Fruit fly (Drosophila melanogaster) whole organism, embryonic: Measurements from ENCODE around the gene aqz.
A peak's percentile ranks its signal among the peaks of the same experiment; 100 is the strongest.

Source experiments
- Aef1 ChIP-seq: fragments of 200-800 bp; sonication (Bioruptor generic); IDR thresholded peaks from 3 replicates; pipeline ENCODE4 v1.3.6; 2022; ENCODE audit warnings: missing biosample characterization, missing genetic modification characterization
- CG10543 ChIP-seq: fragments of 200-800 bp; sonication (Bioruptor generic); optimal IDR thresholded peaks from 3 replicates; lab custom pipeline; 2017; ENCODE audit warnings: missing biosample characterization, mild to moderate bottlenecking, missing genetic modification characterization, moderate library complexity
- CG11723 ChIP-seq: fragments of 200-800 bp; sonication (Bioruptor generic); optimal IDR thresholded peaks from 2 replicates; lab custom pipeline; 2017; ENCODE audit warnings: missing biosample characterization, mild to moderate bottlenecking, missing genetic modification characterization
- CG12071 ChIP-seq: fragments of 200-800 bp; sonication (Bioruptor generic); optimal IDR thresholded peaks from 3 replicates; lab custom pipeline; 2018; ENCODE audit warnings: missing biosample characterization, mild to moderate bottlenecking, missing genetic modification characterization
- CG1233 ChIP-seq: fragments of 200-800 bp; sonication (Bioruptor generic); optimal IDR thresholded peaks from 4 replicates; lab custom pipeline; 2018; ENCODE audit warnings: missing biosample characterization, mild to moderate bottlenecking, missing genetic modification characterization
- CG15011 ChIP-seq: fragments of 200-800 bp; sonication (Bioruptor generic); optimal IDR thresholded peaks from 3 replicates; lab custom pipeline; 2018; ENCODE audit warnings: missing biosample characterization, mild to moderate bottlenecking, missing genetic modification characterization
- CG15601 ChIP-seq: fragments of 200-800 bp; sonication (Bioruptor generic); optimal IDR thresholded peaks from 3 replicates; lab custom pipeline; 2019; ENCODE audit warnings: missing biosample characterization, mild to moderate bottlenecking, missing genetic modification characterization, moderate library complexity
- CG1647 ChIP-seq: fragments of 200-800 bp; sonication (Bioruptor generic); optimal IDR thresholded peaks from 3 replicates; lab custom pipeline; 2016; ENCODE audit warnings: missing biosample characterization, missing genetic modification characterization
- CG17361 ChIP-seq: fragments of 200-800 bp; sonication (Bioruptor generic); IDR thresholded peaks from 3 replicates; pipeline ENCODE4 v1.3.6; 2022; ENCODE audit warnings: missing biosample characterization, missing genetic modification characterization
- CG17568 ChIP-seq: fragments of 200-800 bp; sonication (Bioruptor generic); optimal IDR thresholded peaks from 2 replicates; lab custom pipeline; 2018; ENCODE audit warnings: missing biosample characterization, mild to moderate bottlenecking, missing genetic modification characterization, moderate library complexity
- CG2120 ChIP-seq: fragments of 200-800 bp; sonication (Bioruptor generic); optimal IDR thresholded peaks from 3 replicates; lab custom pipeline; 2016; ENCODE audit warnings: missing biosample characterization, missing genetic modification characterization
- CG2712 ChIP-seq: fragments of 200-800 bp; optimal IDR thresholded peaks from 3 replicates; lab custom pipeline; 2019; ENCODE audit warnings: missing biosample characterization, mild to moderate bottlenecking, missing genetic modification characterization, moderate library complexity
- CG31224 ChIP-seq: fragments of 200-800 bp; sonication (Bioruptor generic); IDR thresholded peaks from 2 replicates; pipeline ENCODE4 v1.3.6; 2022; ENCODE audit warnings: missing biosample characterization, missing genetic modification characterization
- CG3847 ChIP-seq: fragments of 200-800 bp; sonication (Bioruptor generic); IDR thresholded peaks from 2 replicates; pipeline ENCODE4 v1.3.6; 2022; ENCODE audit warnings: missing biosample characterization, missing genetic modification characterization
- CG6689 ChIP-seq: fragments of 200-800 bp; sonication (Bioruptor generic); IDR thresholded peaks from 2 replicates; pipeline ENCODE4 v1.3.6; 2022; ENCODE audit warnings: missing biosample characterization, missing genetic modification characterization
- CG9727 ChIP-seq: fragments of 200-800 bp; sonication (Bioruptor generic); optimal IDR thresholded peaks from 3 replicates; lab custom pipeline; 2017; ENCODE audit warnings: missing biosample characterization, mild to moderate bottlenecking, missing genetic modification characterization
- D ChIP-seq, 2 experiments: fragments of 200-800 bp in 1 of 2; fragments of >200 bp in 1 of 2; sonication (Bioruptor generic) in 1 of 2; optimal IDR thresholded peaks; 2 replicates in 1 of 2; 3 replicates in 1 of 2; lab custom pipeline; 2017; ENCODE audit warnings: mild to moderate bottlenecking in 1 of 2, missing biosample characterization in 1 of 2, missing genetic modification characterization in 1 of 2, missing genetic modification reagents in 1 of 2
- D19B ChIP-seq: fragments of 200-800 bp; sonication (Bioruptor generic); optimal IDR thresholded peaks from 2 replicates; lab custom pipeline; 2017; ENCODE audit warnings: missing biosample characterization, mild to moderate bottlenecking, missing genetic modification characterization
- Dad ChIP-seq: fragments of 200-800 bp; sonication (Bioruptor generic); optimal IDR thresholded peaks from 3 replicates; lab custom pipeline; 2016; ENCODE audit warnings: missing biosample characterization, missing genetic modification characterization
- Doc2 ChIP-seq: fragments of 200-800 bp; sonication (Bioruptor generic); IDR thresholded peaks from 2 replicates; pipeline ENCODE4 v1.3.6; 2022; ENCODE audit warnings: missing biosample characterization, missing genetic modification characterization
- E2f2 ChIP-seq: fragments of 200-800 bp; sonication (Bioruptor generic); IDR thresholded peaks from 2 replicates; pipeline ENCODE4 v1.3.6; 2022; ENCODE audit warnings: missing biosample characterization, missing genetic modification characterization
- Ets97D ChIP-seq: fragments of 200-800 bp; sonication (Bioruptor generic); optimal IDR thresholded peaks from 3 replicates; lab custom pipeline; 2016; ENCODE audit warnings: missing biosample characterization, missing genetic modification characterization
- Fer3 ChIP-seq: fragments of 200-800 bp; sonication (Bioruptor generic); optimal IDR thresholded peaks from 2 replicates; lab custom pipeline; 2018; ENCODE audit warnings: missing biosample characterization, mild to moderate bottlenecking, missing genetic modification characterization, moderate library complexity
- Hand ChIP-seq: fragments of 200-800 bp; sonication (Bioruptor generic); optimal IDR thresholded peaks from 2 replicates; lab custom pipeline; 2017; ENCODE audit warnings: mild to moderate bottlenecking, missing biosample characterization, missing genetic modification reagents, missing genetic modification characterization
- Meics ChIP-seq: fragments of 200-800 bp; sonication (Bioruptor generic); optimal IDR thresholded peaks from 2 replicates; lab custom pipeline; 2017; ENCODE audit warnings: missing biosample characterization, mild to moderate bottlenecking, missing genetic modification characterization
- PHDP ChIP-seq: fragments of 200-800 bp; sonication (Bioruptor generic); optimal IDR thresholded peaks from 3 replicates; lab custom pipeline; 2018; ENCODE audit warnings: missing biosample characterization, mild to moderate bottlenecking, missing genetic modification characterization, moderate library complexity
- Six4 ChIP-seq: fragments of 200-800 bp; sonication (Bioruptor generic); optimal IDR thresholded peaks from 2 replicates; lab custom pipeline; 2016; ENCODE audit warnings: missing biosample characterization, missing genetic modification characterization
- Sry-β ChIP-seq: fragments of 200-800 bp; sonication (Bioruptor generic); optimal IDR thresholded peaks from 2 replicates; lab custom pipeline; 2018; ENCODE audit warnings: missing biosample characterization, mild to moderate bottlenecking, missing genetic modification characterization, moderate library complexity
- az2 ChIP-seq: fragments of 200-800 bp; sonication (Bioruptor generic); optimal IDR thresholded peaks from 3 replicates; lab custom pipeline; 2016; ENCODE audit warnings: missing biosample characterization, missing genetic modification characterization
- bsh ChIP-seq, 2 experiments: fragments of 200-800 bp; sonication (Bioruptor generic); optimal IDR thresholded peaks; 2 replicates each; lab custom pipeline; 2017 to 2018; ENCODE audit warnings: mild to moderate bottlenecking in 2 of 2, missing biosample characterization in 2 of 2, missing genetic modification characterization in 2 of 2, moderate library complexity in 1 of 2
- caup ChIP-seq: fragments of 200-800 bp; sonication (Bioruptor generic); optimal IDR thresholded peaks from 3 replicates; lab custom pipeline; 2017; ENCODE audit warnings: missing biosample characterization, mild to moderate bottlenecking, missing genetic modification characterization, moderate library complexity; ENCODE audit not compliant: severe bottlenecking
- chinmo ChIP-seq: fragments of 200-800 bp; sonication (Bioruptor generic); IDR thresholded peaks from 4 replicates; pipeline ENCODE4 v1.3.6; 2022; ENCODE audit warnings: missing biosample characterization, missing genetic modification characterization; ENCODE audit not compliant: partially characterized antibody
- eve ChIP-seq, 2 experiments: fragments of >200 bp; optimal IDR thresholded peaks; 2 replicates each; lab custom pipeline; 2017; ENCODE audit warnings: missing biosample characterization in 2 of 2, missing genetic modification characterization in 2 of 2
- fru ChIP-seq: fragments of >200 bp; optimal IDR thresholded peaks from 2 replicates; lab custom pipeline; 2017
- gt ChIP-seq: fragments of 200-800 bp; sonication (Bioruptor generic); IDR thresholded peaks from 2 replicates; pipeline ENCODE4 v1.3.6; 2022; ENCODE audit warnings: missing biosample characterization, missing genetic modification characterization
- ind ChIP-seq: fragments of 200-800 bp; sonication (Bioruptor generic); optimal IDR thresholded peaks from 3 replicates; lab custom pipeline; 2016; ENCODE audit warnings: missing biosample characterization, missing genetic modification characterization
- kah ChIP-seq: fragments of 200-800 bp; sonication (Bioruptor generic); optimal IDR thresholded peaks from 2 replicates; lab custom pipeline; 2018; ENCODE audit warnings: missing biosample characterization, mild to moderate bottlenecking, missing genetic modification characterization
- ken ChIP-seq: fragments of 200-800 bp; sonication (Bioruptor generic); IDR thresholded peaks from 3 replicates; pipeline ENCODE4 v1.3.6; 2022; ENCODE audit warnings: missing biosample characterization, missing genetic modification characterization
- lola ChIP-seq, 3 experiments: fragments of >200 bp in 2 of 3; fragments of 200-800 bp in 1 of 3; sonication (Bioruptor generic) in 1 of 3; optimal IDR thresholded peaks; 2 replicates each; lab custom pipeline; 2017 to 2019; ENCODE audit warnings: missing biosample characterization in 3 of 3, missing genetic modification characterization in 3 of 3, mild to moderate bottlenecking in 1 of 3, moderate library complexity in 1 of 3
- lov ChIP-seq, 2 experiments: fragments of 200-800 bp in 1 of 2; fragments of >200 bp in 1 of 2; sonication (Bioruptor generic) in 1 of 2; IDR thresholded peaks in 1 of 2; optimal IDR thresholded peaks in 1 of 2; 2 replicates in 1 of 2; 3 replicates in 1 of 2; pipeline versions ENCODE4 v1.3.6 to Lab custom; 2017 to 2022; ENCODE audit warnings: missing biosample characterization in 1 of 2, missing genetic modification characterization in 1 of 2
- maf-S ChIP-seq: fragments of 200-800 bp; sonication (Bioruptor generic); optimal IDR thresholded peaks from 2 replicates; lab custom pipeline; 2016; ENCODE audit warnings: missing biosample characterization, missing genetic modification characterization
- nerfin-2 ChIP-seq: fragments of 200-800 bp; sonication (Bioruptor generic); IDR thresholded peaks from 2 replicates; pipeline ENCODE4 v1.3.6; 2022; ENCODE audit warnings: missing biosample characterization, missing genetic modification characterization; ENCODE audit not compliant: partially characterized antibody
- sc ChIP-seq, 3 experiments: fragments of >200 bp in 2 of 3; fragments of 200-800 bp in 1 of 3; sonication (Bioruptor generic) in 1 of 3; optimal IDR thresholded peaks; 2 replicates in 2 of 3; 3 replicates in 1 of 3; lab custom pipeline; 2017; ENCODE audit warnings: mild to moderate bottlenecking in 1 of 3, missing biosample characterization in 1 of 3, missing genetic modification characterization in 1 of 3, missing genetic modification reagents in 1 of 3
- seq ChIP-seq: fragments of 200-800 bp; sonication (Bioruptor generic); IDR thresholded peaks from 2 replicates; pipeline ENCODE4 v1.3.6; 2022; ENCODE audit warnings: missing biosample characterization, missing genetic modification characterization
- tll ChIP-seq, 2 experiments: fragments of 200-800 bp in 1 of 2; fragments of >200 bp in 1 of 2; sonication (Bioruptor generic) in 1 of 2; optimal IDR thresholded peaks; 2 replicates each; lab custom pipeline; 2017 to 2019; ENCODE audit warnings: missing biosample characterization in 2 of 2, missing genetic modification characterization in 2 of 2, mild to moderate bottlenecking in 1 of 2, moderate library complexity in 1 of 2
- vfl ChIP-seq: fragments of 200-800 bp; sonication (Bioruptor generic); optimal IDR thresholded peaks from 2 replicates; lab custom pipeline; 2016; ENCODE audit warnings: missing biosample characterization, missing genetic modification characterization
- zf30C ChIP-seq: fragments of 200-800 bp; sonication (Bioruptor generic); optimal IDR thresholded peaks from 3 replicates; lab custom pipeline; 2018; ENCODE audit warnings: missing biosample characterization, mild to moderate bottlenecking, missing genetic modification characterization
- zfh1 ChIP-seq: fragments of 200-800 bp; sonication (Bioruptor generic); IDR thresholded peaks from 3 replicates; pipeline ENCODE4 v1.3.6; 2022; ENCODE audit warnings: missing biosample characterization, missing genetic modification characterization

The aqz gene

DNA sequence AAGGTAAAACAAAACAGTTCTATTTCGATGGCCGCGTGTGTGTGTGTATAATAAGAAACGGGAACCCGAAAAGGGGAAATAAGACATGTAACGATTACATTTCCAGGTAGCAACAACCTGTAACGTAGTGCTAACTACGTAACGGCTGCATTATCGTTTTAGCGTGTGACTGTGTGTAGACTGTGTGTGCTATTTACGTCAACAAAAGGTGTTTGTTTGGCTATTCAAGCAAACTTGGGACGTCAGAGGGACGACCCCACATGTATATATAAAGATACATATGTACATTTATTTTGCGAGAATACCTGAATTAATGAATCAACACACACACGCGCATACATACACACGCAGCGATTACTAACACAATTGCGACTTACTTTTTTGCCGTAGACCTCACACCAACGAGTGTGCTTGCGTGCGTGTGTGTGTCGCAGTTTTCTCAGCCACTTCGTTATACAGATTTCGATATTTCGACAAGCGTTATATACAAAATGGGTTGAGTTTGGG lies 878 bp downstream of the aqz start (continued):
- TF ChIP-seq zfh1 (GFP tag; lab: Robert Waterston, UW) (peak; percentile 34; the same call in 1 of the 3 replicates), CG2120 (GFP tag; lab: Kevin White, UChicago) (no peak), CG9727 (peak; percentile 64), seq (GFP tag; lab: Robert Waterston, UW) (peak; percentile 39; the same call in 1 of the 2 replicates), zf30C (no peak), sc (optimal IDR thresholded peaks at IDR 0.05; lab: Kevin White, UChicago) (no peak), sc (GFP tag; optimal IDR thresholded peaks at IDR 0.05; lab: Kevin White, UChicago) (no peak), CG31224 (GFP tag; lab: Robert Waterston, UW) (0 out of 2 replicates have a peak, but pooled peaks have one; percentile 5), Meics (peak; percentile 24), fru (lab: Kevin White, UChicago) (no peak), eve (GFP tag; optimal IDR thresholded peaks at IDR 0.05; lab: Kevin White, UChicago) (peak in 1 of 2 experiments; percentile 80), PHDP (tag; lab: Kevin White, UChicago) (peak; percentile 48), CG11723 (peak; percentile 11), CG3847 (GFP tag; lab: Robert Waterston, UW) (peak; percentile 26; the same call in 1 of the 2 replicates), CG2712 (tag; lab: Kevin White, UChicago) (no peak), CG12071 (peak; percentile 48), CG10543 (GFP tag; lab: Kevin White, UChicago) (peak; percentile 48), Dad (peak; percentile 36), Six4 (GFP tag; lab: Kevin White, UChicago) (no peak), Hand (no peak), nerfin-2 (no peak), D (optimal IDR thresholded peaks at IDR 0.05; lab: Kevin White, UChicago) (no peak), D (GFP tag; optimal IDR thresholded peaks at IDR 0.05; lab: Kevin White, UChicago) (no peak), CG6689 (GFP tag; lab: Robert Waterston, UW) (no peak), ind (GFP tag; lab: Kevin White, UChicago) (no peak), Fer3 (tag; lab: Kevin White, UChicago) (peak; percentile 11), Ets97D (GFP tag; lab: Kevin White, UChicago) (no peak), bsh (GFP tag; optimal IDR thresholded peaks at IDR 0.05; lab: Kevin White, UChicago) (peak in 1 of 2 experiments; percentile 27), E2f2 (GFP tag; lab: Robert Waterston, UW) (peak; percentile 19; the same call in 1 of the 2 replicates), Aef1 (GFP tag; lab: Robert Waterston, UW) (no peak), vfl (peak; percentile 30), Sry-β (GFP tag; lab: Kevin White, UChicago) (no peak), CG15601 (no peak), tll (GFP tag; optimal IDR thresholded peaks at IDR 0.05; lab: Kevin White, UChicago) (peak in 1 of 2 experiments; percentile 63), maf-S (GFP tag; lab: Kevin White, UChicago) (peak; percentile 28), ken (GFP tag; lab: Robert Waterston, UW) (no peak), kah (GFP tag; lab: Kevin White, UChicago) (no peak), az2 (GFP tag; lab: Kevin White, UChicago) (no peak), Doc2 (no peak), CG17361 (GFP tag; lab: Robert Waterston, UW) (no peak), caup (GFP tag; lab: Kevin White, UChicago) (peak; percentile 55), gt (GFP tag; lab: Robert Waterston, UW) (peak; percentile 43; the same call in 1 of the 2 replicates), CG1233 (GFP tag; lab: Kevin White, UChicago) (peak; percentile 18), CG15011 (GFP tag; lab: Kevin White, UChicago) (peak; percentile 34), chinmo (GFP tag; lab: Robert Waterston, UW) (peak; percentile 63; the same call in 1 of the 4 replicates), lola (GFP tag; optimal IDR thresholded peaks at IDR 0.05; lab: Kevin White, UChicago) (peak in 1 of 3 experiments; percentile 10), D19B (no peak), CG1647 (GFP tag; lab: Kevin White, UChicago) (peak; percentile 54), CG17568 (no peak), lov (optimal IDR thresholded peaks at IDR 0.05; lab: Kevin White, UChicago) (no peak), lov (GFP tag; IDR thresholded peaks at IDR 0.05; lab: Robert Waterston, UW) (no peak)
